Worm (Caenorhabditis elegans) whole organism, L3 larva: ENCODE data around the gene chil-5.
A peak's percentile ranks its signal among the peaks of the same experiment; 100 is the strongest.

Source experiments
- R02D3.7 ChIP-seq: fragments of 150-350 bp; optimal IDR thresholded peaks from 2 replicates; lab custom pipeline; 2014; ENCODE audit warnings: missing biosample characterization, missing genetic modification characterization
- ZK546.5 ChIP-seq: sonication (generic microtip); optimal IDR thresholded peaks from 2 replicates; lab custom pipeline; 2017; ENCODE audit warnings: missing biosample characterization, missing genetic modification characterization
- aly-2 ChIP-seq: fragments of 150-350 bp; optimal IDR thresholded peaks from 2 replicates; lab custom pipeline; 2014; ENCODE audit warnings: missing biosample characterization, missing genetic modification characterization
- ceh-16 ChIP-seq: sonication (generic microtip); optimal IDR thresholded peaks from 2 replicates; lab custom pipeline; 2017; ENCODE audit warnings: missing biosample characterization, missing genetic modification characterization
- ceh-28 ChIP-seq: fragments of 150-350 bp; optimal IDR thresholded peaks from 2 replicates; lab custom pipeline; 2014; ENCODE audit warnings: missing biosample characterization, missing genetic modification reagents, missing genetic modification characterization
- ceh-9 ChIP-seq: sonication (generic microtip); optimal IDR thresholded peaks from 2 replicates; lab custom pipeline; 2018; ENCODE audit warnings: missing biosample characterization, missing genetic modification characterization
- daf-12 ChIP-seq: fragments of 150-350 bp; optimal IDR thresholded peaks from 2 replicates; lab custom pipeline; 2014; ENCODE audit warnings: missing biosample characterization, missing genetic modification reagents, missing genetic modification characterization
- egl-27 ChIP-seq: sonication (generic microtip); optimal IDR thresholded peaks from 4 replicates; lab custom pipeline; 2017; ENCODE audit warnings: missing biosample characterization, missing genetic modification reagents, missing genetic modification characterization
- egl-5 ChIP-seq: fragments of 150-350 bp; optimal IDR thresholded peaks from 2 replicates; lab custom pipeline; 2017; ENCODE audit warnings: missing biosample characterization, missing genetic modification reagents, missing genetic modification characterization, inconsistent platforms
- elt-1 ChIP-seq: fragments of 150-350 bp; optimal IDR thresholded peaks from 2 replicates; lab custom pipeline; 2014; ENCODE audit warnings: missing biosample characterization, missing genetic modification characterization
- elt-2 ChIP-seq: sonication (generic microtip); optimal IDR thresholded peaks from 2 replicates; lab custom pipeline; 2016; ENCODE audit warnings: missing genetic modification reagents, mild to moderate bottlenecking, missing genetic modification characterization, missing compliant biosample characterization
- elt-3 ChIP-seq, 3 experiments: fragments of 150-350 bp in 1 of 3; sonication (generic microtip) in 2 of 3; optimal IDR thresholded peaks; 2 replicates in 2 of 3; 4 replicates in 1 of 3; lab custom pipeline; 2014 to 2017; ENCODE audit warnings: missing biosample characterization in 3 of 3, missing genetic modification characterization in 3 of 3
- fkh-10 ChIP-seq: sonication (generic microtip); optimal IDR thresholded peaks from 2 replicates; lab custom pipeline; 2017; ENCODE audit warnings: missing biosample characterization, missing genetic modification reagents, missing genetic modification characterization
- fkh-2 ChIP-seq: fragments of 150-350 bp; optimal IDR thresholded peaks from 2 replicates; lab custom pipeline; 2014; ENCODE audit warnings: missing biosample characterization, missing genetic modification reagents, missing genetic modification characterization
- fos-1 ChIP-seq: fragments of 150-350 bp; optimal IDR thresholded peaks from 2 replicates; lab custom pipeline; 2014; ENCODE audit warnings: missing biosample characterization, missing genetic modification characterization
- hmg-11 ChIP-seq: sonication (generic microtip); optimal IDR thresholded peaks from 2 replicates; lab custom pipeline; 2016; ENCODE audit warnings: missing genetic modification characterization, missing compliant biosample characterization
- lin-15B ChIP-seq: fragments of 150-350 bp; optimal IDR thresholded peaks from 2 replicates; lab custom pipeline; 2014; ENCODE audit warnings: missing biosample characterization, missing genetic modification characterization
- lin-39 ChIP-seq: fragments of 150-350 bp; optimal IDR thresholded peaks from 2 replicates; lab custom pipeline; 2018; ENCODE audit warnings: missing biosample characterization, missing genetic modification reagents, missing genetic modification characterization
- mdl-1 ChIP-seq: fragments of 150-350 bp; optimal IDR thresholded peaks from 2 replicates; lab custom pipeline; 2014; ENCODE audit warnings: missing biosample characterization, missing genetic modification characterization
- nfya-1 ChIP-seq: sonication (generic microtip); optimal IDR thresholded peaks from 2 replicates; lab custom pipeline; 2017; ENCODE audit warnings: missing genetic modification characterization, mild to moderate bottlenecking, missing compliant biosample characterization, antibody characterized with exemption, moderate library complexity; ENCODE audit not compliant: insufficient read depth
- nhr-11 ChIP-seq: fragments of 150-350 bp; optimal IDR thresholded peaks from 2 replicates; lab custom pipeline; 2014; ENCODE audit warnings: missing biosample characterization, missing genetic modification characterization
- nhr-12 ChIP-seq: fragments of 150-350 bp; optimal IDR thresholded peaks from 2 replicates; lab custom pipeline; 2014; ENCODE audit warnings: missing biosample characterization, missing genetic modification characterization
- nhr-23 ChIP-seq: fragments of 150-350 bp; optimal IDR thresholded peaks from 2 replicates; lab custom pipeline; 2014; ENCODE audit warnings: missing biosample characterization, missing genetic modification reagents, missing genetic modification characterization
- nhr-25 ChIP-seq: sonication (generic microtip); optimal IDR thresholded peaks from 2 replicates; lab custom pipeline; 2017; ENCODE audit warnings: missing biosample characterization, missing genetic modification characterization
- nhr-28 ChIP-seq: fragments of 150-350 bp; optimal IDR thresholded peaks from 2 replicates; lab custom pipeline; 2014; ENCODE audit warnings: missing biosample characterization, missing genetic modification characterization
- nhr-43 ChIP-seq: sonication (generic microtip); optimal IDR thresholded peaks from 2 replicates; lab custom pipeline; 2016; ENCODE audit warnings: mild to moderate bottlenecking, missing genetic modification characterization, missing compliant biosample characterization; ENCODE audit not compliant: poor library complexity, severe bottlenecking
- nhr-67 ChIP-seq: fragments of 150-350 bp; optimal IDR thresholded peaks from 2 replicates; lab custom pipeline; 2014; ENCODE audit warnings: missing biosample characterization, missing genetic modification characterization
- nhr-76 ChIP-seq: fragments of 150-350 bp; sonication (generic microtip); optimal IDR thresholded peaks from 5 replicates; lab custom pipeline; 2014; ENCODE audit warnings: missing biosample characterization, missing genetic modification characterization
- nhr-77 ChIP-seq: fragments of 150-350 bp; optimal IDR thresholded peaks from 2 replicates; lab custom pipeline; 2014; ENCODE audit warnings: missing biosample characterization, missing genetic modification characterization
- pha-4 ChIP-seq: fragments of 150-350 bp; optimal IDR thresholded peaks from 2 replicates; lab custom pipeline; 2014; ENCODE audit warnings: missing biosample characterization, missing genetic modification reagents, missing genetic modification characterization
- pqm-1 ChIP-seq: fragments of 150-350 bp; optimal IDR thresholded peaks from 2 replicates; lab custom pipeline; 2017; ENCODE audit warnings: missing biosample characterization, missing genetic modification characterization, inconsistent platforms
- sea-2 ChIP-seq: fragments of 150-350 bp; sonication (generic microtip); optimal IDR thresholded peaks from 4 replicates; lab custom pipeline; 2014; ENCODE audit warnings: missing biosample characterization, missing genetic modification reagents, missing genetic modification characterization
- skn-1 ChIP-seq: fragments of 150-350 bp; optimal IDR thresholded peaks from 2 replicates; lab custom pipeline; 2014; ENCODE audit warnings: missing biosample characterization, missing genetic modification characterization
- snpc-4 ChIP-seq: fragments of 150-350 bp; optimal IDR thresholded peaks from 2 replicates; lab custom pipeline; 2014; ENCODE audit warnings: missing biosample characterization, missing genetic modification characterization
- tbx-2 ChIP-seq: sonication (generic microtip); optimal IDR thresholded peaks from 2 replicates; lab custom pipeline; 2016; ENCODE audit warnings: mild to moderate bottlenecking, missing genetic modification characterization, missing compliant biosample characterization
- unc-39 ChIP-seq: sonication (generic microtip); optimal IDR thresholded peaks from 4 replicates; lab custom pipeline; 2017; ENCODE audit warnings: missing biosample characterization, missing genetic modification characterization
- zag-1 ChIP-seq: fragments of 150-350 bp; optimal IDR thresholded peaks from 2 replicates; lab custom pipeline; 2014; ENCODE audit warnings: missing biosample characterization, missing genetic modification characterization
- ztf-11 ChIP-seq: fragments of 150-350 bp; optimal IDR thresholded peaks from 2 replicates; lab custom pipeline; 2014; ENCODE audit warnings: missing biosample characterization, missing genetic modification characterization
- ztf-4 ChIP-seq: fragments of 150-350 bp; optimal IDR thresholded peaks from 2 replicates; lab custom pipeline; 2014; ENCODE audit warnings: missing biosample characterization, missing genetic modification characterization

The chil-5 gene

ce11 chrII:9859575-9859974 is at the start of gene chil-5:
chil-5 (minus strand) TSS chrII:9859675.
- TF ChIP-seq skn-1 (tag; lab: Kevin White, UChicago): no peak
- no peak for TF ChIP-seq nhr-28
- no peak for TF ChIP-seq fkh-2 (tag; lab: Kevin White, UChicago)
- TF ChIP-seq nhr-77 (tag; lab: Kevin White, UChicago): no peak
- TF ChIP-seq elt-2 (tag; lab: Kevin White, UChicago): no peak

- TF ChIP-seq daf-12 (no peak), ztf-11 (tag; lab: Kevin White, UChicago) (no peak), egl-5 (no peak), nhr-28 (no peak)
Measured at ce11 chrII:9904459-9904858, 45.0 kb upstream of the chil-5 start.

ce11 chrII:9900276-9900675 is 40.8 kb upstream of the chil-5 start, which contains the start of gene unc-4:
unc-4 (minus strand) TSS chrII:9900376.
- TF ChIP-seq elt-1 (peak; percentile 4), pqm-1 (tag; lab: Kevin White, UChicago) (no peak)

- TF ChIP-seq nhr-43 (tag; lab: Kevin White, UChicago) (no peak), pqm-1 (tag; lab: Kevin White, UChicago) (no peak), ZK546.5 (tag; lab: Kevin White, UChicago) (no peak), aly-2 (tag; lab: Kevin White, UChicago) (no peak), nhr-12 (tag; lab: Kevin White, UChicago) (no peak), tbx-2 (no peak), fkh-10 (no peak), pha-4 (no peak), nhr-28 (no peak), unc-39 (tag; lab: Kevin White, UChicago) (no peak), nhr-25 (tag; lab: Kevin White, UChicago) (no peak), sea-2 (no peak), nhr-67 (no peak)
Measured at ce11 chrII:9898744-9899143, 39.3 kb upstream of the chil-5 start.

ce11 chrII:9895173-9895572 is 35.7 kb upstream of the chil-5 start:
- no peak for TF ChIP-seq skn-1 (tag; lab: Kevin White, UChicago)
- TF ChIP-seq fos-1 (tag; lab: Kevin White, UChicago): no peak
- no peak for TF ChIP-seq ztf-4 (tag; lab: Kevin White, UChicago)
- peak; percentile 72 for TF ChIP-seq elt-2 (tag; lab: Kevin White, UChicago)
- no peak for TF ChIP-seq sea-2
- no peak for TF ChIP-seq ceh-9
- TF ChIP-seq nfya-1: no peak
- TF ChIP-seq pqm-1 (tag; lab: Kevin White, UChicago): peak; percentile 58
- TF ChIP-seq nhr-11 (tag; lab: Kevin White, UChicago): no peak
- TF ChIP-seq nhr-23 (tag; lab: Kevin White, UChicago): no peak
- TF ChIP-seq snpc-4: no peak
- TF ChIP-seq nhr-25 (tag; lab: Kevin White, UChicago): no peak
- TF ChIP-seq, all 47 proteins: peak for 2

- TF ChIP-seq nhr-76 (tag; lab: Kevin White, UChicago): no peak
- TF ChIP-seq elt-3 (tag; optimal IDR thresholded peaks at IDR 0.05; lab: Kevin White, UChicago): no peak
- TF ChIP-seq daf-12: no peak
- no peak for TF ChIP-seq egl-5
- TF ChIP-seq hmg-11 (tag; lab: Kevin White, UChicago): no peak
Measured at ce11 chrII:9894435-9894834, 35.0 kb upstream of the chil-5 start, which contains the start of gene F26C11.1. F26C11.1 (plus strand) TSS chrII:9894735.

ce11 chrII:9892409-9892808 is 32.9 kb upstream of the chil-5 start, which contains the start of gene C08H9.16:
C08H9.16 (plus strand) TSS chrII:9892778.
- TF ChIP-seq egl-27 (tag; lab: Kevin White, UChicago) (no peak), hmg-11 (tag; lab: Kevin White, UChicago) (peak; percentile 52), snpc-4 (peak; percentile 69), ztf-11 (tag; lab: Kevin White, UChicago) (no peak), nhr-43 (tag; lab: Kevin White, UChicago) (peak; percentile 37), ceh-16 (tag; lab: Kevin White, UChicago) (no peak), egl-5 (peak; percentile 9), nhr-12 (tag; lab: Kevin White, UChicago) (no peak), pha-4 (peak; percentile 78), sea-2 (no peak), lin-39 (peak; percentile 14), ZK546.5 (tag; lab: Kevin White, UChicago) (no peak), nhr-25 (tag; lab: Kevin White, UChicago) (peak; percentile 26), nhr-23 (tag; lab: Kevin White, UChicago) (peak; percentile 87), zag-1 (tag; lab: Kevin White, UChicago) (no peak), nhr-11 (tag; lab: Kevin White, UChicago) (no peak), nhr-77 (tag; lab: Kevin White, UChicago) (peak; percentile 17), mdl-1 (tag; lab: Kevin White, UChicago) (no peak), nfya-1 (peak; percentile 97), R02D3.7 (tag; lab: Kevin White, UChicago) (peak; percentile 28), fkh-2 (tag; lab: Kevin White, UChicago) (no peak), lin-15B (tag; lab: Kevin White, UChicago) (peak; percentile 52), ceh-9 (no peak), skn-1 (tag; lab: Kevin White, UChicago) (no peak), ceh-28 (tag; lab: Kevin White, UChicago) (peak; percentile 14), elt-2 (tag; lab: Kevin White, UChicago) (peak; percentile 21)
